Worm (Caenorhabditis elegans) whole organism, early embryonic: Measurements from ENCODE around the gene sdz-20.

ENCODE experiments used
- F13C5.2 ChIP-seq: sonication (generic microtip); optimal IDR thresholded peaks from 2 replicates; lab custom pipeline; 2017; ENCODE audit warnings: mild to moderate bottlenecking, missing genetic modification characterization, inconsistent platforms, missing compliant biosample characterization
- ama-1 ChIP-seq: fragments of 150-350 bp; optimal IDR thresholded peaks from 2 replicates; lab custom pipeline; 2014
- ceh-13 ChIP-seq: fragments of 200-800 bp; sonication (Bioruptor generic); optimal IDR thresholded peaks from 2 replicates; lab custom pipeline; 2018; ENCODE audit warnings: mild to moderate bottlenecking, missing genetic modification characterization, missing compliant biosample characterization
- ceh-36 ChIP-seq: sonication (generic microtip); optimal IDR thresholded peaks from 2 replicates; lab custom pipeline; 2016; ENCODE audit warnings: missing genetic modification characterization, inconsistent platforms, missing compliant biosample characterization
- hmg-4 ChIP-seq: fragments of 200-800 bp; sonication (Bioruptor generic); optimal IDR thresholded peaks from 2 replicates; lab custom pipeline; 2018; ENCODE audit warnings: mild to moderate bottlenecking, missing genetic modification characterization, missing compliant biosample characterization
- sea-1 ChIP-seq: fragments of 200-800 bp; sonication (Bioruptor generic); conservative IDR thresholded peaks from 2 replicates; pipeline ENCODE4 v1.3.6; 2022; ENCODE audit warnings: missing genetic modification characterization, missing compliant biosample characterization
- tra-4 ChIP-seq: sonication (generic microtip); optimal IDR thresholded peaks from 2 replicates; lab custom pipeline; 2017; ENCODE audit warnings: missing genetic modification characterization, missing compliant biosample characterization

DNA sequence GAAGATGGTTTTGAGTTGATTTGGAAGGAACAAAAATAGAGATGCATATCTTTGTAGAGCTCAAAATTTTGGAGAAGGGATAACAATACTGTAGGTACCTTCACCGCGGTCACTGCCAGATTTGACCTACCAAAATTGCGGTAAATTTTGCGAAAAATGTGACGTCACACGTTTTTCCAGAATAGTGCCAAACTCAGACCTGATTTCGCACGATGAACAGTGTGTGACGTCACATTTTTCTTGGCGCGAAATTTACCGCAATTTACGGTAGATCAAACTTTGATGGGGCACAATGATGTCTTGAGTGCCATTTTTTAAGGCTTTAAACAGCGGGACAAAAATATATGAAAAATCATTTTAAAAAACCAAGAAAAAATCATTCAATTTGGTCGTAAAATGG is 4.9 kb upstream of the sdz-20 start:
- TF ChIP-seq ama-1 (no peak), tra-4 (tag; lab: Kevin White, UChicago) (no peak), F13C5.2 (tag; lab: Kevin White, UChicago) (no peak), hmg-4 (GFP tag; lab: Kevin White, UChicago) (no peak), ceh-13 (GFP tag; lab: Kevin White, UChicago) (no peak), sea-1 (GFP tag; lab: Robert Waterston, UW) (no peak), ceh-36 (no peak)
